Worm (Caenorhabditis elegans): Measurements from ENCODE around the gene hlh-28.
A peak's percentile ranks its signal among the peaks of the same experiment; 100 is the strongest.

Gene hlh-28

DNA sequence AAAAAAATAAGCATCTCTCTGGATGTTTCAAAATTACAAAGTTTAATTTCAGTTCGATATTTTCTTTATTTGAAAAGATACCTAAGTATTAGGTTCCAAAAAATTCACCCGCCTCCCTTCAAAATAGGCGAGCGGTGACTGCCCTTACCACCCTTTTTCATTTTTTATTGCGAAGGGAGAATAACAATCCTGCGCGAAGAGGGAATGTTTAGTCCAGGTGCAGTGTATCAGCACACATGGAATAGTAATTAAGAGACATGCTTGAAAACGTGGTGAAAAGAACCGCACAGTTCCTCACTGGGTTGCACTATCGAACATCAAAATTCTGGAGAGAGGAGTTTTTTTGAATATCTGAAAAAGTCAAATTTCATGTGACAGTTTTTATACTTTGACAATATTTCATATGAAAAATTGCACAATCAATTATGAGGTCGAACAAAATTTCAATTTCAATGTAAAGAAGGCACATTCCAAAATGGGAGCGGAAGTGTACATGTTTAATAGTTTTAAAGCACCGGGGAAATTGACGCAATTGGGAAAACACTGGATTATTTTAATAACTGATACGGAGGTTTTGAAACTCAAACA, 6.4 kb upstream of the hlh-28 start (continued):
- TF ChIP-seq snpc-4 (tag; optimal IDR thresholded peaks at IDR 0.05) = no peak
- no peak for TF ChIP-seq dmd-8 (GFP tag; IDR thresholded peaks at IDR 0.05)
- TF ChIP-seq hlh-30 (tag; optimal IDR thresholded peaks at IDR 0.05; ENCODE audit: insufficient read depth) = peak; percentile 53
- peak; percentile 64 to 89 for TF ChIP-seq daf-16 (GFP tag; optimal IDR thresholded peaks at IDR 0.05)
- TF ChIP-seq daf-16 (tag; optimal IDR thresholded peaks at IDR 0.05) = peak; percentile 38
- no peak for TF ChIP-seq snpc-1.2 (GFP tag; IDR thresholded peaks at IDR 0.05)
- TF ChIP-seq zfp-2 (tag; optimal IDR thresholded peaks at IDR 0.05) = peak; percentile 51
- TF ChIP-seq lin-38 (GFP tag; IDR thresholded peaks at IDR 0.05) = peak; percentile 85
- TF ChIP-seq dve-1 (tag; optimal IDR thresholded peaks at IDR 0.05; ENCODE audit: insufficient read depth) = peak; percentile 84
- no peak for TF ChIP-seq ztf-11 (tag; optimal IDR thresholded peaks at IDR 0.05)
- no peak for TF ChIP-seq set-16 (GFP tag; IDR thresholded peaks at IDR 0.05)
- peak; percentile 90 for TF ChIP-seq lin-29 (GFP tag; IDR thresholded peaks at IDR 0.05)
- no peak for TF ChIP-seq egl-27 (tag; optimal IDR thresholded peaks at IDR 0.05)
- no peak for TF ChIP-seq attf-4 (tag; optimal IDR thresholded peaks at IDR 0.05)
- TF ChIP-seq nhr-41 (GFP tag; IDR thresholded peaks at IDR 0.05) = peak; percentile 80
- no peak for TF ChIP-seq ceh-82 (tag; optimal IDR thresholded peaks at IDR 0.05)
- peak; percentile 56 for TF ChIP-seq Y5F2A.4 (GFP tag; optimal IDR thresholded peaks at IDR 0.05)
- TF ChIP-seq nhr-42 (GFP tag; IDR thresholded peaks at IDR 0.05) = peak; percentile 98
- TF ChIP-seq ceh-20 (GFP tag; IDR thresholded peaks at IDR 0.05) = peak; percentile 93
- TF ChIP-seq rbr-2 (tag; optimal IDR thresholded peaks at IDR 0.05) = peak; percentile 94
- TF ChIP-seq Y48G9A.11 (GFP tag; IDR thresholded peaks at IDR 0.05) = no peak
- TF ChIP-seq spr-1 (tag; optimal IDR thresholded peaks at IDR 0.05) = peak; percentile 92
- peak; percentile 94 for TF ChIP-seq dmd-6 (GFP tag; IDR thresholded peaks at IDR 0.05)
- TF ChIP-seq mep-1 (tag; optimal IDR thresholded peaks at IDR 0.05) = peak; percentile 91
- peak; percentile 73; the same call in 1 of the 2 replicates for TF ChIP-seq lin-1 (GFP tag; IDR thresholded peaks at IDR 0.05)
- TF ChIP-seq nhr-28 (tag; optimal IDR thresholded peaks at IDR 0.05) = peak; percentile 22
- no peak for TF ChIP-seq nhr-76 (tag; optimal IDR thresholded peaks at IDR 0.05)
- peak; percentile 46 for TF ChIP-seq zag-1 (tag; optimal IDR thresholded peaks at IDR 0.05)
- no peak for TF ChIP-seq Y105C5A.15 (GFP tag; IDR thresholded peaks at IDR 0.05)
- TF ChIP-seq daf-12 (tag; optimal IDR thresholded peaks at IDR 0.05) = no peak
- no peak for TF ChIP-seq skn-1 (tag; optimal IDR thresholded peaks at IDR 0.05)
- peak in 1 of 2 experiments; percentile 30 for TF ChIP-seq hif-1 (tag; optimal IDR thresholded peaks at IDR 0.05)
- peak; percentile 94 for TF ChIP-seq F10B5.3 (tag; optimal IDR thresholded peaks at IDR 0.05)
- TF ChIP-seq madf-9 (GFP tag; conservative IDR thresholded peaks at IDR 0.05) = peak; percentile 94
- TF ChIP-seq unc-39 (tag; optimal IDR thresholded peaks at IDR 0.05) = no peak
- TF ChIP-seq madf-5 (GFP tag; IDR thresholded peaks at IDR 0.05) = peak in 1 of 2 experiments; percentile 90; a peak in 1 of 4 replicates
- peak; percentile 90 for TF ChIP-seq saeg-2 (GFP tag; IDR thresholded peaks at IDR 0.05)
- TF ChIP-seq T20F7.1 (GFP tag; optimal IDR thresholded peaks at IDR 0.05) = peak; percentile 84
- TF ChIP-seq tra-1 (GFP tag; IDR thresholded peaks at IDR 0.05) = peak; percentile 86; the same call in 1 of the 2 replicates
- peak; percentile 91 for TF ChIP-seq D1046.2 (GFP tag; IDR thresholded peaks at IDR 0.05)
- no peak; the same call in 1 of the 2 replicates for TF ChIP-seq egl-43 (GFP tag; IDR thresholded peaks at IDR 0.05)
- no peak for TF ChIP-seq daf-8 (GFP tag; IDR thresholded peaks at IDR 0.05)
- no peak for TF ChIP-seq ceh-44 (GFP tag; IDR thresholded peaks at IDR 0.05)
- no peak for TF ChIP-seq ama-1 (optimal IDR thresholded peaks at IDR 0.05)
- peak; percentile 96 for TF ChIP-seq duxl-1 (tag; optimal IDR thresholded peaks at IDR 0.05; ENCODE audit: poor library complexity)
- peak; percentile 91 for TF ChIP-seq ctbp-1 (GFP tag; IDR thresholded peaks at IDR 0.05)
- no peak for TF ChIP-seq aly-2 (tag; optimal IDR thresholded peaks at IDR 0.05)
- TF ChIP-seq nhr-25 (tag; optimal IDR thresholded peaks at IDR 0.05; ENCODE audit: borderline replicate concordance, insufficient read depth) = no peak
- no peak for TF ChIP-seq gei-8 (GFP tag; optimal IDR thresholded peaks at IDR 0.05)
- TF ChIP-seq nhr-6 (tag; optimal IDR thresholded peaks at IDR 0.05) = peak; percentile 23
- peak; percentile 16 for TF ChIP-seq aha-1 (tag)
